Fruit fly (Drosophila melanogaster) whole organism, prepupa: ENCODE data around the gene Acp29AB.

ENCODE experiments used
- CG15336 ChIP-seq: fragments of 200-800 bp; sonication (Bioruptor generic); IDR thresholded peaks from 2 replicates; pipeline ENCODE4 v1.3.6; 2022; ENCODE audit warnings: missing biosample characterization, missing genetic modification characterization
- CG31627 ChIP-seq: fragments of 200-800 bp; sonication (Bioruptor generic); optimal IDR thresholded peaks from 3 replicates; lab custom pipeline; 2016; ENCODE audit warnings: missing biosample characterization, missing genetic modification characterization
- CG6854 ChIP-seq: fragments of 200-800 bp; sonication (Bioruptor generic); optimal IDR thresholded peaks from 2 replicates; lab custom pipeline; 2017; ENCODE audit warnings: missing biosample characterization, mild to moderate bottlenecking, missing genetic modification characterization
- Hr39 ChIP-seq: fragments of 200-800 bp; sonication (Bioruptor generic); optimal IDR thresholded peaks from 2 replicates; lab custom pipeline; 2016; ENCODE audit warnings: missing biosample characterization, missing genetic modification characterization
- lz ChIP-seq: fragments of 200-800 bp; sonication (Bioruptor generic); optimal IDR thresholded peaks from 3 replicates; lab custom pipeline; 2016; ENCODE audit warnings: missing biosample characterization, missing genetic modification characterization
- net ChIP-seq: fragments of 200-800 bp; sonication (Bioruptor generic); optimal IDR thresholded peaks from 3 replicates; lab custom pipeline; 2016; ENCODE audit warnings: missing biosample characterization, missing genetic modification characterization
- salr ChIP-seq, 2 experiments: fragments of 200-800 bp; sonication (Bioruptor generic); optimal IDR thresholded peaks; 3 replicates each; lab custom pipeline; 2016 to 2018; ENCODE audit warnings: missing biosample characterization in 2 of 2, missing genetic modification characterization in 2 of 2, mild to moderate bottlenecking in 1 of 2

- TF ChIP-seq CG6854 (GFP tag; lab: Kevin White, UChicago) (peak; percentile 36), net (GFP tag; lab: Kevin White, UChicago) (peak; percentile 52), lz (peak; percentile 75), CG15336 (GFP tag; lab: Robert Waterston, UW) (no peak), CG31627 (GFP tag; lab: Kevin White, UChicago) (peak; percentile 80), Hr39 (GFP tag; lab: Kevin White, UChicago) (peak; percentile 66), salr (GFP tag; optimal IDR thresholded peaks at IDR 0.05; lab: Kevin White, UChicago) (peak; percentile 15 to 36)
These were observed 10.4 kb downstream of the Acp29AB start, which contains the start of the genes CG13392 and Rcd4 for dm6 chr2L:8382646-8383045.
